Worm (Caenorhabditis elegans): ENCODE data around the gene T05C12.8.

T05C12.8 gene

ce11 chrII:8222309-8223065 is 32.1 kb upstream of the T05C12.8 start, which contains the start of gene dab-1 (continued):
- TF ChIP-seq F52B5.7 (tag; optimal IDR thresholded peaks at IDR 0.05) (no peak), efl-1 (GFP tag; optimal IDR thresholded peaks at IDR 0.05) (peak; percentile 88), lin-26 (GFP tag; IDR thresholded peaks at IDR 0.05) (no peak), F33H1.4 (GFP tag; IDR thresholded peaks at IDR 0.05) (peak; percentile 55), ceh-40 (GFP tag; IDR thresholded peaks at IDR 0.05) (no peak), hsf-1 (GFP tag; IDR thresholded peaks at IDR 0.05) (no peak), hmg-20 (GFP tag; IDR thresholded peaks at IDR 0.05) (no peak), dpl-1 (GFP tag; optimal IDR thresholded peaks at IDR 0.05) (peak; percentile 54), ccch-3 (GFP tag; optimal IDR thresholded peaks at IDR 0.05) (no peak), Y95B8A.8 (GFP tag; IDR thresholded peaks at IDR 0.05) (0 out of 2 replicates have a peak, but pooled peaks have one; percentile 4), hmg-1.2 (GFP tag; IDR thresholded peaks at IDR 0.05) (peak; percentile 7; the same call in 1 of the 2 replicates), pha-4 (tag; optimal IDR thresholded peaks at IDR 0.05) (no peak), sea-2 (GFP tag; IDR thresholded peaks at IDR 0.05) (no peak), him-1 (tag; optimal IDR thresholded peaks at IDR 0.05) (no peak), snpc-1.3 (tag; optimal IDR thresholded peaks at IDR 0.05; ENCODE audit: insufficient read depth) (no peak), F39B2.1 (GFP tag; IDR thresholded peaks at IDR 0.05) (no peak), dpff-1 (tag; optimal IDR thresholded peaks at IDR 0.05) (no peak), mes-4 (tag; optimal IDR thresholded peaks at IDR 0.05) (no peak)

- TF ChIP-seq nfya-1 (tag; optimal IDR thresholded peaks at IDR 0.05; ENCODE audit: borderline replicate concordance, insufficient read depth) (no peak), nhr-80 (tag; optimal IDR thresholded peaks at IDR 0.05) (no peak), F10E7.11 (tag; optimal IDR thresholded peaks at IDR 0.05) (no peak), attf-3 (GFP tag; conservative IDR thresholded peaks at IDR 0.05) (no peak), aptf-2 (GFP tag; conservative IDR thresholded peaks at IDR 0.05) (no peak), tbx-9 (tag; optimal IDR thresholded peaks at IDR 0.05; ENCODE audit: borderline replicate concordance) (no peak), nhr-27 (tag; optimal IDR thresholded peaks at IDR 0.05) (no peak), ets-4 (GFP tag; optimal IDR thresholded peaks at IDR 0.05) (no peak), nhr-90 (tag; optimal IDR thresholded peaks at IDR 0.05) (no peak), madf-6 (GFP tag; IDR thresholded peaks at IDR 0.05) (no peak), gei-17 (GFP tag; optimal IDR thresholded peaks at IDR 0.05) (no peak), egl-18 (GFP tag; IDR thresholded peaks at IDR 0.05) (no peak), let-526 (GFP tag; IDR thresholded peaks at IDR 0.05) (no peak), hlh-26 (GFP tag; conservative IDR thresholded peaks at IDR 0.05) (no peak), athp-1 (tag; optimal IDR thresholded peaks at IDR 0.05) (no peak), pbrm-1 (GFP tag; IDR thresholded peaks at IDR 0.05) (no peak), ccch-3 (GFP tag; optimal IDR thresholded peaks at IDR 0.05) (no peak)
Measured at ce11 chrII:8220267-8220666, 29.9 kb upstream of the T05C12.8 start.

- TF ChIP-seq ztf-3 (GFP tag; optimal IDR thresholded peaks at IDR 0.05) (no peak), madf-3 (GFP tag; IDR thresholded peaks at IDR 0.05) (no peak), Y56A3A.18 (GFP tag; IDR thresholded peaks at IDR 0.05) (no peak), cebp-1 (GFP tag; IDR thresholded peaks at IDR 0.05) (no peak), cebp-1 (tag; optimal IDR thresholded peaks at IDR 0.05) (no peak), nhr-90 (tag; optimal IDR thresholded peaks at IDR 0.05) (no peak), hmg-20 (GFP tag; IDR thresholded peaks at IDR 0.05) (no peak), ets-4 (GFP tag; optimal IDR thresholded peaks at IDR 0.05) (no peak), ama-1 (optimal IDR thresholded peaks at IDR 0.05) (no peak), ama-1 (GFP tag; optimal IDR thresholded peaks at IDR 0.05) (no peak), zfh-2 (GFP tag; conservative IDR thresholded peaks at IDR 0.05) (no peak), rec-8 (tag; optimal IDR thresholded peaks at IDR 0.05) (no peak)
Measured at ce11 chrII:8218266-8218665, 27.9 kb upstream of the T05C12.8 start.

Measured in whole organism, young adult.